ENCODE assay signal across 1 fruit fly cellular context in the genomic region with DNA sequence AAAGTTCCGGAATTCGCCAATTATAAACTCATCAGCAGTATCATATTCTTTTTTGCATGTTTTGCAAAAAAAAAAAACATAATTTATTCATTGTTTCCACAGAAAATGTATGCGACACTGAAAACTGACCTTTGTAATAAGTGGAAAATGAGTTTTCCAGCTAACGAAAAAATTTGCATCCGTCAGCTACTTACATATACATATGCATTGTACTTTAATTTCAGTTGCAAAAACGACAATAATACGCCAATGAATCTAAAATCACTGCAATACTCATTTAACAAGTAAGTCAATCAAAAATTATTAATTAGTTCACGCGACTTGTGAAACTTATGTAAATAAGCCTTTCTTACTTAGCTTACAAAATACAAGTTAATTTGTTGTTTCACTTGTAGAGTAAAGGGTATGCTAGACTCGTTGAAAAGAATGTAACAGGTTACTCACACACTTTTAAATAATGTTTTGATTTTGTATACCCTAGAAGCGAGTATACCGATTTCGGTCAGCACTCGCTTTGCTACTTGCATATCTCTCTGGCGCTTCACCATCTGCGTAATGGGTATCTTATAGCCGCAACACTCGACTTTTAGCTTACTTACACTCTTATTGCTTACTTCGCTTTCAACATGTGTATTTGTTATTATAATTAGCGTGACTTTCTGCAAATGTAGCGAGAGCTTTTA.
TF ChIP-seq lines count a peak whose summit lies in the region.

No protein-coding gene starts in this region.

TF ChIP-seq in whole organism, embryonic, 481 proteins besides CTCF, POLR2A, EP300 and RAD21 (continued from another document):
- TF ChIP-seq Dref (GFP tag; IDR thresholded peaks at IDR 0.05; lab: Robert Waterston, UW), result no peak
- no peak for TF ChIP-seq CG17186 (GFP tag; optimal IDR thresholded peaks at IDR 0.05; lab: Kevin White, UChicago)
- no peak for TF ChIP-seq Bdp1 (GFP tag; optimal IDR thresholded peaks at IDR 0.05; lab: Kevin White, UChicago)
- TF ChIP-seq slou (GFP tag; optimal IDR thresholded peaks at IDR 0.05; lab: Kevin White, UChicago), result no peak
- TF ChIP-seq CG12659 (GFP tag; optimal IDR thresholded peaks at IDR 0.05; lab: Kevin White, UChicago), result no peak
- no peak for TF ChIP-seq CG33557 (GFP tag; optimal IDR thresholded peaks at IDR 0.05; lab: Kevin White, UChicago)
- no peak for TF ChIP-seq lola (GFP tag; optimal IDR thresholded peaks at IDR 0.05; lab: Kevin White, UChicago)
- TF ChIP-seq Nf-YC (tag; optimal IDR thresholded peaks at IDR 0.05; lab: Kevin White, UChicago), result no peak
- TF ChIP-seq Nf-YA (GFP tag; IDR thresholded peaks at IDR 0.05; lab: Robert Waterston, UW), result no peak
- TF ChIP-seq Awh (GFP tag; IDR thresholded peaks at IDR 0.05; lab: Robert Waterston, UW), result no peak
- peak; percentile 43 for TF ChIP-seq Chrac-16 (GFP tag; optimal IDR thresholded peaks at IDR 0.05; lab: Kevin White, UChicago)
- no peak for TF ChIP-seq CG1233 (GFP tag; optimal IDR thresholded peaks at IDR 0.05; lab: Kevin White, UChicago)
- no peak for TF ChIP-seq CHES-1-like (GFP tag; optimal IDR thresholded peaks at IDR 0.05; lab: Kevin White, UChicago)
- TF ChIP-seq Ada2b (GFP tag; IDR thresholded peaks at IDR 0.05; lab: Robert Waterston, UW), result no peak
- no peak for TF ChIP-seq Atf3 (GFP tag; optimal IDR thresholded peaks at IDR 0.05; lab: Kevin White, UChicago)
- 0 out of 2 replicates have a peak, but pooled peaks have one; percentile 15 for TF ChIP-seq esg (GFP tag; conservative IDR thresholded peaks at IDR 0.05; lab: Robert Waterston, UW)
- peak; percentile 21 for TF ChIP-seq zen (tag; optimal IDR thresholded peaks at IDR 0.05; lab: Kevin White, UChicago)
- no peak for TF ChIP-seq CG34224 (GFP tag; IDR thresholded peaks at IDR 0.05; lab: Robert Waterston, UW; ENCODE audit: partially characterized antibody)
- TF ChIP-seq CG2116 (GFP tag; optimal IDR thresholded peaks at IDR 0.05; lab: Kevin White, UChicago), result no peak
- TF ChIP-seq insv (GFP tag; optimal IDR thresholded peaks at IDR 0.05; lab: Kevin White, UChicago), result no peak
- TF ChIP-seq Mad (GFP tag; optimal IDR thresholded peaks at IDR 0.05; lab: Kevin White, UChicago), result peak; percentile 30
- peak; percentile 49 for TF ChIP-seq CG16815 (GFP tag; optimal IDR thresholded peaks at IDR 0.05; lab: Kevin White, UChicago)
- TF ChIP-seq CG7372 (GFP tag; IDR thresholded peaks at IDR 0.05; lab: Robert Waterston, UW), result no peak
- TF ChIP-seq chm (GFP tag; IDR thresholded peaks at IDR 0.05; lab: Robert Waterston, UW), result no peak
- TF ChIP-seq Rfx (GFP tag; IDR thresholded peaks at IDR 0.05; lab: Robert Waterston, UW), result 0 out of 2 replicates have a peak, but pooled peaks have one; percentile 33
- TF ChIP-seq CG31224 (GFP tag; IDR thresholded peaks at IDR 0.05; lab: Robert Waterston, UW), result no peak
- no peak for TF ChIP-seq CG3407 (GFP tag; optimal IDR thresholded peaks at IDR 0.05; lab: Kevin White, UChicago)
- peak; percentile 13 for TF ChIP-seq en (GFP tag; optimal IDR thresholded peaks at IDR 0.05; lab: Kevin White, UChicago)
- peak; percentile 23 for TF ChIP-seq NC2β (GFP tag; optimal IDR thresholded peaks at IDR 0.05; lab: Kevin White, UChicago)
- no peak for TF ChIP-seq prd (optimal IDR thresholded peaks at IDR 0.05; lab: Kevin White, UChicago)
- peak; percentile 70; the same call in 2 of the 3 replicates for TF ChIP-seq prd (GFP tag; IDR thresholded peaks at IDR 0.05; lab: Robert Waterston, UW)
- TF ChIP-seq CG13296 (GFP tag; optimal IDR thresholded peaks at IDR 0.05; lab: Kevin White, UChicago), result no peak
- no peak for TF ChIP-seq klu (GFP tag; IDR thresholded peaks at IDR 0.05; lab: Robert Waterston, UW)
- no peak for TF ChIP-seq CG2129 (GFP tag; IDR thresholded peaks at IDR 0.05; lab: Robert Waterston, UW; ENCODE audit: partially characterized antibody)
- no peak for TF ChIP-seq z (GFP tag; IDR thresholded peaks at IDR 0.05; lab: Robert Waterston, UW)
- no peak for TF ChIP-seq Nf-YB (GFP tag; optimal IDR thresholded peaks at IDR 0.05; lab: Kevin White, UChicago)
- no peak for TF ChIP-seq CG16813 (GFP tag; IDR thresholded peaks at IDR 0.05; lab: Robert Waterston, UW; ENCODE audit: partially characterized antibody)
- peak; percentile 14 for TF ChIP-seq CG12155 (GFP tag; optimal IDR thresholded peaks at IDR 0.05; lab: Kevin White, UChicago)
- no peak for TF ChIP-seq CG1602 (GFP tag; optimal IDR thresholded peaks at IDR 0.05; lab: Kevin White, UChicago)
- no peak for TF ChIP-seq dmrt99B (tag; optimal IDR thresholded peaks at IDR 0.05; lab: Kevin White, UChicago)
- TF ChIP-seq CG11085 (GFP tag; IDR thresholded peaks at IDR 0.05; lab: Robert Waterston, UW), result no peak
- TF ChIP-seq repo (GFP tag; optimal IDR thresholded peaks at IDR 0.05; lab: Kevin White, UChicago), result no peak
- TF ChIP-seq exex (tag; optimal IDR thresholded peaks at IDR 0.05; lab: Kevin White, UChicago), result no peak
- no peak for TF ChIP-seq unpg (GFP tag; optimal IDR thresholded peaks at IDR 0.05; lab: Kevin White, UChicago)
- TF ChIP-seq run (tag; optimal IDR thresholded peaks at IDR 0.05; lab: Kevin White, UChicago), result no peak
- no peak for TF ChIP-seq CG10274 (GFP tag; optimal IDR thresholded peaks at IDR 0.05; lab: Kevin White, UChicago)
- no peak for TF ChIP-seq Jarid2 (GFP tag; optimal IDR thresholded peaks at IDR 0.05; lab: Kevin White, UChicago)
- TF ChIP-seq emc (GFP tag; optimal IDR thresholded peaks at IDR 0.05; lab: Kevin White, UChicago), result no peak
- TF ChIP-seq zen2 (GFP tag; IDR thresholded peaks at IDR 0.05; lab: Robert Waterston, UW; ENCODE audit: partially characterized antibody), result no peak
- no peak for TF ChIP-seq Taf1 (GFP tag; IDR thresholded peaks at IDR 0.05; lab: Robert Waterston, UW)
- no peak for TF ChIP-seq hth (optimal IDR thresholded peaks at IDR 0.05; lab: Kevin White, UChicago)
TF ChIP-seq in whole organism, embryonic: peak in this region for 97.
